Worm (Caenorhabditis elegans): ENCODE results near the gene B0280.17.

ce11 chrIII:7106854-7107253, 29.1 kb downstream of the B0280.17 start:
- no peak for TF ChIP-seq ama-1 (optimal IDR thresholded peaks at IDR 0.05)
- TF ChIP-seq dve-1 (tag; optimal IDR thresholded peaks at IDR 0.05; ENCODE audit: insufficient read depth): no peak
- TF ChIP-seq ceh-62 (tag; optimal IDR thresholded peaks at IDR 0.05): no peak
- no peak for TF ChIP-seq ces-1 (GFP tag; optimal IDR thresholded peaks at IDR 0.05)
- no peak for TF ChIP-seq aly-2 (tag; optimal IDR thresholded peaks at IDR 0.05)
